Fruit fly (Drosophila melanogaster) Kc167 (cell line): ENCODE results near the gene Fbp1.

ENCODE experiments used
- Myc ChIP-seq: fragments of >200 bp; optimal IDR thresholded peaks from 2 replicates; lab custom pipeline; 2017; ENCODE audit warnings: missing external identifiers
- Sin3A ChIP-seq: fragments of >200 bp; optimal IDR thresholded peaks from 2 replicates; lab custom pipeline; 2018; ENCODE audit warnings: missing external identifiers
- h ChIP-seq: fragments of >200 bp; optimal IDR thresholded peaks from 3 replicates; lab custom pipeline; 2018; ENCODE audit warnings: missing external identifiers
- insv ChIP-seq: fragments of >200 bp; optimal IDR thresholded peaks from 3 replicates; lab custom pipeline; 2018; ENCODE audit warnings: missing external identifiers
- psq ChIP-seq: fragments of >200 bp; optimal IDR thresholded peaks from 2 replicates; lab custom pipeline; 2017; ENCODE audit warnings: missing external identifiers
- ttk ChIP-seq: sonication (Bioruptor generic); optimal IDR thresholded peaks from 2 replicates; lab custom pipeline; 2017; ENCODE audit warnings: missing external identifiers

- no peak for TF ChIP-seq Sin3A
- no peak for TF ChIP-seq insv (lab: Kevin White, UChicago)
- no peak for TF ChIP-seq Myc (lab: Kevin White, UChicago)
- no peak for TF ChIP-seq h (lab: Kevin White, UChicago)
- no peak for TF ChIP-seq ttk
- TF ChIP-seq psq (lab: Kevin White, UChicago), result no peak
Observed at dm6 chr3L:14071621-14072020, 26.2 kb downstream of the Fbp1 start, which contains the start of gene Pex1.
